Worm (Caenorhabditis elegans) whole organism, L2 larva: ENCODE results near the gene M04B2.6.

Source experiments
- C34F6.9 ChIP-seq: fragments of 150-350 bp; optimal IDR thresholded peaks from 2 replicates; lab custom pipeline; 2014; ENCODE audit warnings: missing biosample characterization, missing genetic modification characterization
- F13H6.1 ChIP-seq: sonication (generic microtip); optimal IDR thresholded peaks from 2 replicates; lab custom pipeline; 2016; ENCODE audit warnings: missing genetic modification characterization, missing compliant biosample characterization
- R02D3.7 ChIP-seq: fragments of 150-350 bp; optimal IDR thresholded peaks from 2 replicates; lab custom pipeline; 2014; ENCODE audit warnings: missing biosample characterization, missing genetic modification characterization
- Y55F3AM.14 ChIP-seq: fragments of 200-800 bp; sonication (Bioruptor generic); optimal IDR thresholded peaks from 2 replicates; lab custom pipeline; 2018; ENCODE audit warnings: mild to moderate bottlenecking, missing genetic modification characterization, missing compliant biosample characterization
- ZK546.5 ChIP-seq: sonication (generic microtip); optimal IDR thresholded peaks from 2 replicates; lab custom pipeline; 2017; ENCODE audit warnings: missing biosample characterization, missing genetic modification characterization
- alr-1 ChIP-seq: fragments of 150-350 bp; optimal IDR thresholded peaks from 2 replicates; lab custom pipeline; 2014; ENCODE audit warnings: missing biosample characterization, missing genetic modification characterization
- aly-2 ChIP-seq: fragments of 150-350 bp; optimal IDR thresholded peaks from 2 replicates; lab custom pipeline; 2014; ENCODE audit warnings: missing biosample characterization, missing genetic modification characterization
- ama-1 ChIP-seq: fragments of 150-350 bp; optimal IDR thresholded peaks from 2 replicates; lab custom pipeline; 2018; ENCODE audit warnings: inconsistent platforms
- blmp-1 ChIP-seq: sonication (generic microtip); optimal IDR thresholded peaks from 2 replicates; lab custom pipeline; 2017; ENCODE audit warnings: missing genetic modification characterization, mild to moderate bottlenecking, missing compliant biosample characterization, antibody characterized with exemption, moderate library complexity; ENCODE audit not compliant: insufficient read depth
- ceh-16 ChIP-seq: fragments of 150-350 bp; optimal IDR thresholded peaks from 2 replicates; lab custom pipeline; 2014; ENCODE audit warnings: missing biosample characterization, missing genetic modification characterization
- ceh-82 ChIP-seq: fragments of 150-350 bp; optimal IDR thresholded peaks from 2 replicates; lab custom pipeline; 2014; ENCODE audit warnings: missing biosample characterization, missing genetic modification characterization
- crh-2 ChIP-seq: sonication (generic microtip); optimal IDR thresholded peaks from 2 replicates; lab custom pipeline; 2017; ENCODE audit warnings: missing biosample characterization, missing genetic modification characterization
- dmd-4 ChIP-seq: sonication (generic microtip); optimal IDR thresholded peaks from 2 replicates; lab custom pipeline; 2017; ENCODE audit warnings: missing biosample characterization, missing genetic modification characterization
- elt-1 ChIP-seq: fragments of 150-350 bp; optimal IDR thresholded peaks from 2 replicates; lab custom pipeline; 2014; ENCODE audit warnings: missing biosample characterization, missing genetic modification characterization
- elt-3 ChIP-seq: sonication (generic microtip); optimal IDR thresholded peaks from 2 replicates; lab custom pipeline; 2017; ENCODE audit warnings: missing biosample characterization, missing genetic modification characterization
- fos-1 ChIP-seq: fragments of 150-350 bp; optimal IDR thresholded peaks from 2 replicates; lab custom pipeline; 2014; ENCODE audit warnings: missing biosample characterization, missing genetic modification characterization
- gmeb-1 ChIP-seq: fragments of 150-350 bp; optimal IDR thresholded peaks from 2 replicates; lab custom pipeline; 2014; ENCODE audit warnings: missing biosample characterization, missing genetic modification characterization
- lin-11 ChIP-seq: fragments of 150-350 bp; sonication (generic microtip); optimal IDR thresholded peaks from 2 replicates; lab custom pipeline; 2014; ENCODE audit warnings: missing biosample characterization, missing genetic modification characterization, inconsistent platforms, mixed read lengths
- lin-13 ChIP-seq: fragments of 150-350 bp; optimal IDR thresholded peaks from 2 replicates; lab custom pipeline; 2014; ENCODE audit warnings: missing biosample characterization, missing genetic modification reagents, missing genetic modification characterization
- lin-39 ChIP-seq: fragments of 150-350 bp; optimal IDR thresholded peaks from 2 replicates; lab custom pipeline; 2014; ENCODE audit warnings: missing biosample characterization, missing genetic modification reagents, missing genetic modification characterization
- lsy-2 ChIP-seq, 2 experiments: fragments of 150-350 bp in 1 of 2; sonication (generic microtip) in 1 of 2; optimal IDR thresholded peaks; 2 replicates each; lab custom pipeline; 2014 to 2017; ENCODE audit warnings: missing biosample characterization in 2 of 2, missing genetic modification characterization in 2 of 2
- mab-5 ChIP-seq: fragments of 150-350 bp; optimal IDR thresholded peaks from 2 replicates; lab custom pipeline; 2014; ENCODE audit warnings: missing biosample characterization, missing genetic modification characterization
- mbf-1 ChIP-seq: sonication (generic microtip); optimal IDR thresholded peaks from 2 replicates; lab custom pipeline; 2017; ENCODE audit warnings: missing biosample characterization, missing genetic modification characterization
- mdl-1 ChIP-seq, 2 experiments: fragments of 150-350 bp in 1 of 2; sonication (generic microtip) in 1 of 2; optimal IDR thresholded peaks; 2 replicates each; lab custom pipeline; 2017; ENCODE audit warnings: missing biosample characterization in 2 of 2, missing genetic modification characterization in 2 of 2
- nhr-10 ChIP-seq: sonication (generic microtip); optimal IDR thresholded peaks from 2 replicates; lab custom pipeline; 2017; ENCODE audit warnings: missing biosample characterization, missing genetic modification characterization
- nhr-12 ChIP-seq: fragments of 150-350 bp; optimal IDR thresholded peaks from 2 replicates; lab custom pipeline; 2014; ENCODE audit warnings: missing biosample characterization, missing genetic modification characterization
- nhr-129 ChIP-seq: fragments of 150-350 bp; optimal IDR thresholded peaks from 2 replicates; lab custom pipeline; 2014; ENCODE audit warnings: missing biosample characterization, missing genetic modification characterization
- nhr-23 ChIP-seq: fragments of 150-350 bp; optimal IDR thresholded peaks from 2 replicates; lab custom pipeline; 2014; ENCODE audit warnings: missing biosample characterization, missing genetic modification reagents, missing genetic modification characterization
- nhr-237 ChIP-seq: fragments of 150-350 bp; optimal IDR thresholded peaks from 2 replicates; lab custom pipeline; 2014; ENCODE audit warnings: missing biosample characterization, missing genetic modification characterization
- nhr-25 ChIP-seq: fragments of 150-350 bp; sonication (generic microtip); optimal IDR thresholded peaks from 3 replicates; lab custom pipeline; 2014; ENCODE audit warnings: missing biosample characterization, missing genetic modification characterization
- nhr-6 ChIP-seq: fragments of 150-350 bp; optimal IDR thresholded peaks from 2 replicates; lab custom pipeline; 2014; ENCODE audit warnings: missing biosample characterization, missing genetic modification characterization
- nhr-77 ChIP-seq: fragments of 150-350 bp; optimal IDR thresholded peaks from 2 replicates; lab custom pipeline; 2014; ENCODE audit warnings: missing biosample characterization, missing genetic modification characterization
- peb-1 ChIP-seq: fragments of 150-350 bp; optimal IDR thresholded peaks from 2 replicates; lab custom pipeline; 2014; ENCODE audit warnings: missing biosample characterization, missing genetic modification characterization
- sem-4 ChIP-seq: fragments of 150-350 bp; optimal IDR thresholded peaks from 2 replicates; lab custom pipeline; 2014; ENCODE audit warnings: missing biosample characterization, missing genetic modification reagents, missing genetic modification characterization
- skn-1 ChIP-seq: sonication (generic microtip); optimal IDR thresholded peaks from 2 replicates; lab custom pipeline; 2017; ENCODE audit warnings: missing biosample characterization, missing genetic modification characterization
- sma-3 ChIP-seq: sonication (generic microtip); optimal IDR thresholded peaks from 2 replicates; lab custom pipeline; 2016; ENCODE audit warnings: missing genetic modification reagents, missing genetic modification characterization, missing compliant biosample characterization
- sma-9 ChIP-seq, 2 experiments: fragments of 150-350 bp in 1 of 2; sonication (generic microtip) in 1 of 2; optimal IDR thresholded peaks; 2 replicates each; lab custom pipeline; 2014 to 2016; ENCODE audit warnings: missing genetic modification characterization in 2 of 2, mild to moderate bottlenecking in 1 of 2, missing biosample characterization in 1 of 2, missing compliant biosample characterization in 1 of 2, missing genetic modification reagents in 1 of 2, moderate library complexity in 1 of 2
- snpc-4 ChIP-seq: fragments of 150-350 bp; optimal IDR thresholded peaks from 2 replicates; lab custom pipeline; 2014; ENCODE audit warnings: missing biosample characterization, missing genetic modification characterization
- unc-39 ChIP-seq: fragments of 150-350 bp; optimal IDR thresholded peaks from 2 replicates; lab custom pipeline; 2014; ENCODE audit warnings: missing biosample characterization, missing genetic modification characterization
- unc-62 ChIP-seq: fragments of 150-350 bp; optimal IDR thresholded peaks from 2 replicates; lab custom pipeline; 2014; ENCODE audit warnings: missing biosample characterization, missing genetic modification reagents, missing genetic modification characterization
- zag-1 ChIP-seq: fragments of 150-350 bp; optimal IDR thresholded peaks from 2 replicates; lab custom pipeline; 2014; ENCODE audit warnings: missing biosample characterization, missing genetic modification characterization
- ztf-1 ChIP-seq: fragments of 200-800 bp; sonication (Bioruptor generic); conservative IDR thresholded peaks from 2 replicates; pipeline ENCODE4 v1.3.6; 2022; ENCODE audit warnings: missing genetic modification characterization, missing compliant biosample characterization
- ztf-11 ChIP-seq: sonication (generic microtip); optimal IDR thresholded peaks from 2 replicates; lab custom pipeline; 2017; ENCODE audit warnings: missing biosample characterization, missing genetic modification characterization
- ztf-4 ChIP-seq: fragments of 150-350 bp; optimal IDR thresholded peaks from 2 replicates; lab custom pipeline; 2014; ENCODE audit warnings: missing biosample characterization, missing genetic modification characterization

The M04B2.6 gene

DNA sequence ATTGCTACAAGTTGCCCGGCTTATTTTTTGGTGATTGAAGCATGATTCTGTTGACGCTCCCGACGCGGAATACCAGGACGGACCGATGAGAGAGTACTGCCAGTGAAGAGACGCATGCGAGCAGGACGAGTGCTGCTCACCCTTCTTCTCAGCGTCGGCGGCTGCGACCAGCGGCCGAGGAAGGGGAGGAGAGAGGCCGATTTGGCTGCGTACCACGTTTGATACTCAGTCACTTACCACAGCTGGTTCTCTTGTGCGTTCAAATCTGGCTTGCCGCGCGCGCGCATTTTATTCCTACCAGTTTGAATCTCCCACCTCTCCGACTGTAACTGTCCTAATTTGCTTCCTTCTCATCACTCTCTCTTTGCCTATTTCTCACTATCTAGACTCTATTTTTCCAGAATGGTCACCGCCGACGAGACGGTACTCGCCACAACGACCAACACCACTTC, 13.7 kb upstream of the M04B2.6 start, which contains the start of gene mep-1 (continued):
- TF ChIP-seq sma-9 (GFP tag; optimal IDR thresholded peaks at IDR 0.05; lab: Kevin White, UChicago) (peak; percentile 37), sma-9 (tag; optimal IDR thresholded peaks at IDR 0.05; lab: Kevin White, UChicago) (no peak), gmeb-1 (no peak), peb-1 (tag; lab: Kevin White, UChicago) (no peak), elt-3 (no peak), mbf-1 (tag; lab: Kevin White, UChicago) (no peak), mdl-1 (tag; optimal IDR thresholded peaks at IDR 0.05; lab: Kevin White, UChicago) (peak in 1 of 2 experiments; percentile 29), ZK546.5 (tag; lab: Kevin White, UChicago) (no peak), sma-3 (GFP tag; lab: Kevin White, UChicago) (peak; percentile 8), unc-62 (GFP tag; lab: Kevin White, UChicago) (no peak), nhr-12 (tag; lab: Kevin White, UChicago) (no peak), lin-13 (GFP tag; lab: Kevin White, UChicago) (peak; percentile 73)

DNA sequence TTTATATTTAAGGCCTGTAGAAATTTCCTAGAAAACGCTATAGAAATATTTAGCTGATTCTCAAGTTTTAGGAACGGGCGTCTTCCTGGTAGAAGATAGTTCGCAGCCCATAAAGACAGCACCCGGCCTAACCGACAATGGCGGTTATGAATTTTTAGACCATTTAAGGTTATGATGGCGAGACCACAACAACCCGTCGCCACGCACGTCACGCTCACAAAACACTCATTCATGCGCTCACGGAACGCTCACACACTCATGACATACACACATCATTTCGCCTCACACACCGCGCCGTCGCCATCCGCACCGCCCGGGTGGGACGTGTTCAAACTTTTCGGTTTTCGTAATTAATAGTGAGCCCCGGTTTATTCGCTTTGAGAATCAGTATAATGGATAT, 13.1 kb upstream of the M04B2.6 start:
- TF ChIP-seq sem-4 (tag; lab: Kevin White, UChicago) (no peak), unc-39 (tag; lab: Kevin White, UChicago) (no peak), ceh-16 (no peak), nhr-77 (tag; lab: Kevin White, UChicago) (no peak), alr-1 (tag; lab: Kevin White, UChicago) (no peak), lin-13 (GFP tag; lab: Kevin White, UChicago) (no peak), lin-39 (tag; lab: Kevin White, UChicago) (no peak), crh-2 (tag; lab: Kevin White, UChicago) (no peak), sma-9 (GFP tag; optimal IDR thresholded peaks at IDR 0.05; lab: Kevin White, UChicago) (no peak), sma-9 (tag; optimal IDR thresholded peaks at IDR 0.05; lab: Kevin White, UChicago) (no peak), ztf-1 (GFP tag; lab: Robert Waterston, UW) (no peak), peb-1 (tag; lab: Kevin White, UChicago) (no peak), gmeb-1 (no peak), elt-1 (tag; lab: Kevin White, UChicago) (no peak), nhr-129 (tag; lab: Kevin White, UChicago) (no peak)

DNA sequence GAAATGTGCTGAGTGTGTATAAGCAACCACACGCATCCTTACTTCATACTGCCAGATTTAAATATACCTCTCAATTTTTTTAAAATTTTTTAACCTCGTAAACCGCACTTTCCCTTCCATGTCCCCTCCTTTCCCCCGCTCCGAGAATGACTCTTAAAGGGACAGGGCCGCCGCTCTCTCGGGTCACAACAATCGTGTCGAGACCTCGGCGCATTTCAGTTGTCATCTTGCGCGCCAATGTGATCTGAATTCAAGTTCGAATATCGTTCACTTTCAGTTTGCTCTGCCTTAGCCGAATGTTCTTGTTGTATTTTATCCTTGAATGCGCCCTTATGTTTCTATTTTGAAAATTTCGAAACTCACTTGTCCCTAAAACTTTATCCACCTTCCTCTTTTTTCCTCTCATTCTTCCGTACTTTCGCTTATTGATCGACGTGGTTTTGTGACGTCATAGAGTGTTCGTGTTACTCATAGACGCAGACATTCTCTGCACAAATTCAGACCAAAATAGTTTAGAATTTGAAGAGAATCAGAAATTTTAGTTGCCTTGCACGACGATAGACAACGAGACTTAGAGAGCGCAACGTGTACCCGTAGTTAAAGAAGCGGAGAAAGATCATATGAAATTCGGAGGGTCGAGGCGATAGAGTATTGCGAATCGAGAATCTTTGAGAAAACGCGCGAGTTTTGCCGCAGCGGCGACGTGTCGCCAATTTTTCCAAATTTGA, 11.8 kb upstream of the M04B2.6 start:
- no peak for TF ChIP-seq nhr-12 (tag; lab: Kevin White, UChicago)
- peak; percentile 68 for TF ChIP-seq nhr-25 (tag; lab: Kevin White, UChicago)
- TF ChIP-seq R02D3.7 (tag; lab: Kevin White, UChicago), result no peak
- peak in 1 of 2 experiments; percentile 10 for TF ChIP-seq mdl-1 (tag; optimal IDR thresholded peaks at IDR 0.05; lab: Kevin White, UChicago)
- no peak for TF ChIP-seq nhr-10 (tag; lab: Kevin White, UChicago)
- TF ChIP-seq dmd-4 (tag; lab: Kevin White, UChicago), result no peak
- TF ChIP-seq lin-11 (tag; lab: Kevin White, UChicago), result no peak
- TF ChIP-seq zag-1 (tag; lab: Kevin White, UChicago), result peak; percentile 21
- no peak for TF ChIP-seq elt-1 (tag; lab: Kevin White, UChicago)
- no peak for TF ChIP-seq snpc-4
- TF ChIP-seq C34F6.9 (tag; lab: Kevin White, UChicago), result peak; percentile 88
- TF ChIP-seq mab-5, result peak; percentile 2
- no peak for TF ChIP-seq nhr-237 (tag; lab: Kevin White, UChicago)
- no peak for TF ChIP-seq elt-3
- no peak for TF ChIP-seq skn-1
- TF ChIP-seq mbf-1 (tag; lab: Kevin White, UChicago), result no peak
- TF ChIP-seq Y55F3AM.14 (GFP tag; lab: Kevin White, UChicago), result no peak
- peak; percentile 56 for TF ChIP-seq sma-3 (GFP tag; lab: Kevin White, UChicago)
- no peak for TF ChIP-seq nhr-23 (tag; lab: Kevin White, UChicago)
- TF ChIP-seq aly-2 (tag; lab: Kevin White, UChicago), result no peak
- TF ChIP-seq F13H6.1 (tag; lab: Kevin White, UChicago), result peak; percentile 81
- TF ChIP-seq lin-39 (tag; lab: Kevin White, UChicago), result no peak
- TF ChIP-seq peb-1 (tag; lab: Kevin White, UChicago), result no peak
- TF ChIP-seq nhr-77 (tag; lab: Kevin White, UChicago), result peak; percentile 41
- peak; percentile 97 for TF ChIP-seq crh-2 (tag; lab: Kevin White, UChicago)
- TF ChIP-seq gmeb-1, result peak; percentile 65
- peak; percentile 83 for TF ChIP-seq sma-9 (GFP tag; optimal IDR thresholded peaks at IDR 0.05; lab: Kevin White, UChicago)
- no peak for TF ChIP-seq sma-9 (tag; optimal IDR thresholded peaks at IDR 0.05; lab: Kevin White, UChicago)
- peak; percentile 60 for TF ChIP-seq nhr-6 (tag; lab: Kevin White, UChicago)
- peak; percentile 21 for TF ChIP-seq ceh-82 (tag; lab: Kevin White, UChicago)
- peak; percentile 78 for TF ChIP-seq ztf-4 (tag; lab: Kevin White, UChicago)
- peak; percentile 63 for TF ChIP-seq fos-1 (tag; lab: Kevin White, UChicago)
- peak; percentile 78 for TF ChIP-seq sem-4 (tag; lab: Kevin White, UChicago)
- TF ChIP-seq ama-1 (lab: Kevin White, UChicago), result peak; percentile 83
- TF ChIP-seq nhr-129 (tag; lab: Kevin White, UChicago), result peak; percentile 76
- no peak for TF ChIP-seq unc-39 (tag; lab: Kevin White, UChicago)
- peak; percentile 47 to 84 for TF ChIP-seq lsy-2 (tag; optimal IDR thresholded peaks at IDR 0.05; lab: Kevin White, UChicago)
- no peak for TF ChIP-seq ztf-11 (tag; lab: Kevin White, UChicago)
- peak; percentile 81 for TF ChIP-seq blmp-1 (tag; lab: Kevin White, UChicago)
- no peak for TF ChIP-seq ZK546.5 (tag; lab: Kevin White, UChicago)
- no peak for TF ChIP-seq alr-1 (tag; lab: Kevin White, UChicago)
- no peak for TF ChIP-seq ceh-16
- peak; percentile 46 for TF ChIP-seq lin-13 (GFP tag; lab: Kevin White, UChicago)
